Worm (Caenorhabditis elegans): Measurements from ENCODE around the gene ptc-1.

ptc-1 gene

ce11 chrII:7884898-7885297 lies 8.1 kb upstream of the ptc-1 start:
- TF ChIP-seq nfya-1 (tag; optimal IDR thresholded peaks at IDR 0.05; ENCODE audit: insufficient read depth) (peak; percentile 74), elt-1 (tag; optimal IDR thresholded peaks at IDR 0.05) (no peak), nhr-67 (tag; optimal IDR thresholded peaks at IDR 0.05) (no peak), fkh-10 (GFP tag; optimal IDR thresholded peaks at IDR 0.05) (peak; percentile 31), lin-39 (tag; optimal IDR thresholded peaks at IDR 0.05) (peak; percentile 60), nhr-237 (tag; optimal IDR thresholded peaks at IDR 0.05) (no peak), sea-2 (GFP tag; optimal IDR thresholded peaks at IDR 0.05) (peak; percentile 40), hmg-11 (tag; optimal IDR thresholded peaks at IDR 0.05) (peak; percentile 18), pqm-1 (tag; optimal IDR thresholded peaks at IDR 0.05) (no peak), aly-2 (tag; optimal IDR thresholded peaks at IDR 0.05) (no peak), ztf-4 (tag; optimal IDR thresholded peaks at IDR 0.05) (no peak), fkh-2 (tag; optimal IDR thresholded peaks at IDR 0.05) (no peak)

ce11 chrII:7887295-7887694 lies 5.7 kb upstream of the ptc-1 start:
- no peak for TF ChIP-seq unc-39 (tag; optimal IDR thresholded peaks at IDR 0.05)
- no peak for TF ChIP-seq daf-12 (tag; optimal IDR thresholded peaks at IDR 0.05)
- no peak for TF ChIP-seq nhr-12 (tag; optimal IDR thresholded peaks at IDR 0.05)
- TF ChIP-seq nhr-76 (tag; optimal IDR thresholded peaks at IDR 0.05), result no peak
- TF ChIP-seq ZK546.5 (tag; optimal IDR thresholded peaks at IDR 0.05), result no peak
- no peak for TF ChIP-seq nhr-67 (tag; optimal IDR thresholded peaks at IDR 0.05)
- peak; percentile 27 for TF ChIP-seq sea-2 (GFP tag; optimal IDR thresholded peaks at IDR 0.05)
- no peak for TF ChIP-seq unc-62 (GFP tag; optimal IDR thresholded peaks at IDR 0.05)
- TF ChIP-seq mml-1 (tag; optimal IDR thresholded peaks at IDR 0.05), result no peak
- TF ChIP-seq nhr-77 (tag; optimal IDR thresholded peaks at IDR 0.05), result no peak
- TF ChIP-seq skn-1 (tag; optimal IDR thresholded peaks at IDR 0.05), result peak; percentile 19
- TF ChIP-seq snpc-4 (tag; optimal IDR thresholded peaks at IDR 0.05), result peak; percentile 45
- TF ChIP-seq R02D3.7 (tag; optimal IDR thresholded peaks at IDR 0.05), result no peak
- peak; percentile 63 for TF ChIP-seq nfya-1 (tag; optimal IDR thresholded peaks at IDR 0.05; ENCODE audit: insufficient read depth)
- TF ChIP-seq fkh-2 (tag; optimal IDR thresholded peaks at IDR 0.05), result peak; percentile 87
- TF ChIP-seq nhr-25 (tag; optimal IDR thresholded peaks at IDR 0.05), result peak; percentile 61
- no peak for TF ChIP-seq aly-2 (tag; optimal IDR thresholded peaks at IDR 0.05)
- TF ChIP-seq ama-1 (optimal IDR thresholded peaks at IDR 0.05), result peak; percentile 53
- peak; percentile 32 for TF ChIP-seq pha-4 (tag; optimal IDR thresholded peaks at IDR 0.05)
- peak; percentile 72 for TF ChIP-seq egl-5 (tag; optimal IDR thresholded peaks at IDR 0.05)
- TF ChIP-seq ceh-82 (tag; optimal IDR thresholded peaks at IDR 0.05), result no peak
- peak; percentile 8 for TF ChIP-seq ceh-28 (tag; optimal IDR thresholded peaks at IDR 0.05)
- no peak for TF ChIP-seq fos-1 (tag; optimal IDR thresholded peaks at IDR 0.05)
- peak; percentile 67 for TF ChIP-seq lin-39 (tag; optimal IDR thresholded peaks at IDR 0.05)
- no peak for TF ChIP-seq elt-2 (tag; optimal IDR thresholded peaks at IDR 0.05)
- no peak for TF ChIP-seq egl-27 (tag; optimal IDR thresholded peaks at IDR 0.05)
- TF ChIP-seq ceh-16 (tag; optimal IDR thresholded peaks at IDR 0.05), result no peak
- no peak for TF ChIP-seq ztf-11 (tag; optimal IDR thresholded peaks at IDR 0.05)
- peak; percentile 22 for TF ChIP-seq jun-1 (tag; optimal IDR thresholded peaks at IDR 0.05)
- TF ChIP-seq elt-3 (tag; optimal IDR thresholded peaks at IDR 0.05), result no peak
- TF ChIP-seq nhr-23 (tag; optimal IDR thresholded peaks at IDR 0.05), result peak; percentile 1
- no peak for TF ChIP-seq nhr-43 (tag; optimal IDR thresholded peaks at IDR 0.05; ENCODE audit: poor library complexity, severe bottlenecking)
- TF ChIP-seq lsy-12 (tag; optimal IDR thresholded peaks at IDR 0.05), result no peak
- no peak for TF ChIP-seq zag-1 (tag; optimal IDR thresholded peaks at IDR 0.05)
- TF ChIP-seq mdl-1 (tag; optimal IDR thresholded peaks at IDR 0.05), result no peak
- TF ChIP-seq eor-1 (tag; optimal IDR thresholded peaks at IDR 0.05), result no peak
- TF ChIP-seq lin-15B (tag; optimal IDR thresholded peaks at IDR 0.05), result peak; percentile 7
- TF ChIP-seq nhr-11 (tag; optimal IDR thresholded peaks at IDR 0.05), result peak; percentile 91
- TF ChIP-seq ceh-9 (tag; optimal IDR thresholded peaks at IDR 0.05), result no peak
- TF ChIP-seq ztf-4 (tag; optimal IDR thresholded peaks at IDR 0.05), result no peak
- TF ChIP-seq elt-1 (tag; optimal IDR thresholded peaks at IDR 0.05), result no peak
- TF ChIP-seq tbx-2 (tag; optimal IDR thresholded peaks at IDR 0.05), result no peak
- TF ChIP-seq nhr-237 (tag; optimal IDR thresholded peaks at IDR 0.05), result no peak
- peak; percentile 36 for TF ChIP-seq hmg-11 (tag; optimal IDR thresholded peaks at IDR 0.05)
- peak; percentile 69 for TF ChIP-seq fkh-10 (GFP tag; optimal IDR thresholded peaks at IDR 0.05)
- TF ChIP-seq pqm-1 (tag; optimal IDR thresholded peaks at IDR 0.05), result no peak
- no peak for TF ChIP-seq nhr-28 (tag; optimal IDR thresholded peaks at IDR 0.05)

All from whole organism, L3 larva.